Worm (Caenorhabditis elegans): ENCODE results near the gene egl-27.

The egl-27 gene

ce11 chrII:6849308-6849707 is 14.5 kb downstream of the egl-27 start:
- TF ChIP-seq gei-8 (GFP tag; optimal IDR thresholded peaks at IDR 0.05) (no peak), madf-5 (GFP tag; IDR thresholded peaks at IDR 0.05) (no peak), Y48G9A.11 (GFP tag; IDR thresholded peaks at IDR 0.05) (no peak), nhr-42 (GFP tag; IDR thresholded peaks at IDR 0.05) (no peak), nhr-28 (tag; optimal IDR thresholded peaks at IDR 0.05) (peak; percentile 94), pqm-1 (tag; optimal IDR thresholded peaks at IDR 0.05) (no peak), mes-2 (tag; optimal IDR thresholded peaks at IDR 0.05; ENCODE audit: poor library complexity, severe bottlenecking) (peak; percentile 20), nhr-25 (tag; optimal IDR thresholded peaks at IDR 0.05; ENCODE audit: borderline replicate concordance, insufficient read depth) (peak; percentile 61), R02D3.7 (tag; optimal IDR thresholded peaks at IDR 0.05) (no peak), daf-16 (GFP tag; optimal IDR thresholded peaks at IDR 0.05) (peak in 1 of 2 experiments; percentile 67), daf-16 (tag; optimal IDR thresholded peaks at IDR 0.05) (no peak), nhr-10 (tag; optimal IDR thresholded peaks at IDR 0.05) (peak; percentile 47), rbr-2 (tag; optimal IDR thresholded peaks at IDR 0.05) (no peak), spr-3 (GFP tag; optimal IDR thresholded peaks at IDR 0.05) (no peak), ceh-44 (GFP tag; IDR thresholded peaks at IDR 0.05) (no peak), saeg-2 (GFP tag; IDR thresholded peaks at IDR 0.05) (no peak), lin-1 (GFP tag; IDR thresholded peaks at IDR 0.05) (peak; percentile 64), dmd-8 (GFP tag; IDR thresholded peaks at IDR 0.05) (no peak), egl-43 (GFP tag; IDR thresholded peaks at IDR 0.05) (no peak), ama-1 (optimal IDR thresholded peaks at IDR 0.05) (no peak), dmd-9 (GFP tag; IDR thresholded peaks at IDR 0.05) (no peak), nhr-48 (tag; optimal IDR thresholded peaks at IDR 0.05) (peak; percentile 81), ZK337.2 (GFP tag; IDR thresholded peaks at IDR 0.05) (no peak), dmd-6 (GFP tag; IDR thresholded peaks at IDR 0.05) (peak; percentile 52), spr-1 (tag; optimal IDR thresholded peaks at IDR 0.05) (no peak), nhr-41 (GFP tag; IDR thresholded peaks at IDR 0.05) (peak; percentile 14; the same call in 1 of the 2 replicates), lir-3 (tag; optimal IDR thresholded peaks at IDR 0.05) (no peak), tag-97 (GFP tag; IDR thresholded peaks at IDR 0.05) (no peak), aly-2 (tag; optimal IDR thresholded peaks at IDR 0.05) (no peak), ZK546.5 (tag; optimal IDR thresholded peaks at IDR 0.05) (no peak), set-16 (GFP tag; IDR thresholded peaks at IDR 0.05) (no peak), lin-13 (GFP tag; optimal IDR thresholded peaks at IDR 0.05) (no peak), lsy-2 (tag; optimal IDR thresholded peaks at IDR 0.05) (peak; percentile 25 to 61), ceh-28 (tag; optimal IDR thresholded peaks at IDR 0.05) (no peak), hlh-30 (tag; optimal IDR thresholded peaks at IDR 0.05; ENCODE audit: insufficient read depth) (peak; percentile 89), ctbp-1 (GFP tag; IDR thresholded peaks at IDR 0.05) (no peak), daf-19 (GFP tag; conservative IDR thresholded peaks at IDR 0.05) (no peak), lin-39 (tag; optimal IDR thresholded peaks at IDR 0.05) (no peak), madf-9 (GFP tag; conservative IDR thresholded peaks at IDR 0.05) (no peak), T20F7.1 (GFP tag; optimal IDR thresholded peaks at IDR 0.05) (no peak), zag-1 (tag; optimal IDR thresholded peaks at IDR 0.05) (no peak), ceh-20 (GFP tag; IDR thresholded peaks at IDR 0.05) (peak; percentile 41; the same call in 1 of the 2 replicates), F10B5.3 (tag; optimal IDR thresholded peaks at IDR 0.05) (no peak), nhr-11 (tag; optimal IDR thresholded peaks at IDR 0.05) (peak; percentile 76), F49E8.2 (tag; optimal IDR thresholded peaks at IDR 0.05; ENCODE audit: borderline replicate concordance) (no peak), zfp-2 (tag; optimal IDR thresholded peaks at IDR 0.05) (no peak), fkh-10 (GFP tag; optimal IDR thresholded peaks at IDR 0.05) (no peak), lin-29 (GFP tag; IDR thresholded peaks at IDR 0.05) (no peak), jun-1 (tag; optimal IDR thresholded peaks at IDR 0.05) (no peak), php-3 (GFP tag; IDR thresholded peaks at IDR 0.05) (no peak), nhr-111 (GFP tag; optimal IDR thresholded peaks at IDR 0.05) (no peak), unc-39 (tag; optimal IDR thresholded peaks at IDR 0.05) (no peak)

Measured in whole organism, L4 larva.